Fruit fly (Drosophila melanogaster) ovary, adult (tissue): ENCODE measurements around the gene CG13054.

Experiments
- CG17801 ChIP-seq: fragments of 200-800 bp; optimal IDR thresholded peaks from 2 replicates; lab custom pipeline; 2019; ENCODE audit warnings: missing biosample characterization, mild to moderate bottlenecking, missing genetic modification characterization, moderate library complexity; ENCODE audit not compliant: partially characterized antibody

Gene CG13054

dm6 chr3L:16257118-16257627, at the start of gene CG13054:
Gene CG13054, minus strand, starts transcription at chr3L:16257191.
- no peak for TF ChIP-seq CG17801 (GFP tag; lab: Kevin White, UChicago)

dm6 chr3L:16305820-16306650, 49.0 kb upstream of the CG13054 start, which contains the start of the genes CG13043 and CG13063:
Gene CG13043, minus strand, starts transcription at chr3L:16305870.
Gene CG13063, plus strand, starts transcription at chr3L:16306600.
- no peak for TF ChIP-seq CG17801 (GFP tag; lab: Kevin White, UChicago)

- TF ChIP-seq CG17801 (GFP tag; lab: Kevin White, UChicago) = no peak
These were observed 47.0 kb upstream of the CG13054 start, which contains the start of gene CG43249 for dm6 chr3L:16303982-16304381. Gene CG43249, plus strand, starts transcription at chr3L:16304282.

- TF ChIP-seq CG17801 (GFP tag; lab: Kevin White, UChicago) = no peak
These were observed 46.1 kb upstream of the CG13054 start, which contains the start of gene CG13044 for dm6 chr3L:16303078-16303477. Gene CG13044, minus strand, starts transcription at chr3L:16303178.

dm6 chr3L:16301153-16301552, 44.2 kb upstream of the CG13054 start, which contains the start of gene CG4982:
Gene CG4982, plus strand, starts transcription at chr3L:16301453.
- no peak for TF ChIP-seq CG17801 (GFP tag; lab: Kevin White, UChicago)

dm6 chr3L:16295447-16295846, 38.5 kb upstream of the CG13054 start, which contains the start of gene CG4962:
Gene CG4962, minus strand, starts transcription at chr3L:16295547.
- TF ChIP-seq CG17801 (GFP tag; lab: Kevin White, UChicago) = no peak

- no peak for TF ChIP-seq CG17801 (GFP tag; lab: Kevin White, UChicago)
These were observed 34.7 kb upstream of the CG13054 start for dm6 chr3L:16291678-16292077.

- TF ChIP-seq CG17801 (GFP tag; lab: Kevin White, UChicago) = no peak
These were observed 33.9 kb upstream of the CG13054 start, which contains the start of gene CG13045 for dm6 chr3L:16290850-16291249. Gene CG13045, minus strand, starts transcription at chr3L:16290950.

dm6 chr3L:16289067-16289466, 32.1 kb upstream of the CG13054 start:
- no peak for TF ChIP-seq CG17801 (GFP tag; lab: Kevin White, UChicago)

- TF ChIP-seq CG17801 (GFP tag; lab: Kevin White, UChicago) = no peak
These were observed 31.3 kb upstream of the CG13054 start, which contains the start of gene CG13046 for dm6 chr3L:16288322-16288721. Gene CG13046, minus strand, starts transcription at chr3L:16288422.

dm6 chr3L:16286258-16286657, 29.3 kb upstream of the CG13054 start:
- no peak for TF ChIP-seq CG17801 (GFP tag; lab: Kevin White, UChicago)

- TF ChIP-seq CG17801 (GFP tag; lab: Kevin White, UChicago) = no peak
These were observed 28.4 kb upstream of the CG13054 start, which contains the start of gene CG13047 for dm6 chr3L:16285346-16285911. Gene CG13047, minus strand, starts transcription at chr3L:16285396.

dm6 chr3L:16283821-16284220, 26.8 kb upstream of the CG13054 start, which contains the start of gene CG13048:
Gene CG13048, minus strand, starts transcription at chr3L:16283921.
- TF ChIP-seq CG17801 (GFP tag; lab: Kevin White, UChicago) = no peak

- TF ChIP-seq CG17801 (GFP tag; lab: Kevin White, UChicago) = no peak
These were observed 25.0 kb upstream of the CG13054 start, which contains the start of gene CG13049 for dm6 chr3L:16281880-16282556. Gene CG13049, minus strand, starts transcription at chr3L:16281930.
